Worm (Caenorhabditis elegans) whole organism, young adult: ENCODE results near the gene ZK945.4.
A peak's percentile ranks its signal among the peaks of the same experiment; 100 is the strongest.

Experiments used
- F37B4.10 ChIP-seq: fragments of 200-800 bp; sonication (Bioruptor generic); IDR thresholded peaks from 2 replicates; pipeline ENCODE4 v1.3.6; 2022; ENCODE audit warnings: missing genetic modification characterization, missing compliant biosample characterization
- F49E8.2 ChIP-seq: sonication (generic microtip); optimal IDR thresholded peaks from 3 replicates; lab custom pipeline; 2017; ENCODE audit warnings: missing genetic modification characterization, mild to moderate bottlenecking, missing compliant biosample characterization, antibody characterized with exemption, moderate library complexity; ENCODE audit not compliant: insufficient read depth
- T07F8.4 ChIP-seq: sonication (generic microtip); optimal IDR thresholded peaks from 2 replicates; lab custom pipeline; 2016; ENCODE audit warnings: mild to moderate bottlenecking, missing genetic modification characterization, moderate library complexity, missing compliant biosample characterization
- Y53G8AR.9 ChIP-seq: fragments of 200-800 bp; sonication (Bioruptor generic); conservative IDR thresholded peaks from 2 replicates; pipeline ENCODE4 v1.3.6; 2022; ENCODE audit warnings: missing genetic modification reagents, missing genetic modification characterization, missing compliant biosample characterization
- Y56A3A.18 ChIP-seq: fragments of 200-800 bp; sonication (Bioruptor generic); IDR thresholded peaks from 2 replicates; pipeline ENCODE4 v1.3.6; 2022; ENCODE audit warnings: missing genetic modification reagents, missing genetic modification characterization, missing compliant biosample characterization
- ZK185.1 ChIP-seq: sonication (generic microtip); optimal IDR thresholded peaks from 2 replicates; lab custom pipeline; 2016; ENCODE audit warnings: mild to moderate bottlenecking, missing genetic modification characterization, missing compliant biosample characterization; ENCODE audit not compliant: poor library complexity, severe bottlenecking
- attf-5 ChIP-seq: fragments of 200-800 bp; sonication (Bioruptor generic); optimal IDR thresholded peaks from 2 replicates; lab custom pipeline; 2018; ENCODE audit warnings: mild to moderate bottlenecking, missing genetic modification characterization, missing compliant biosample characterization
- bed-1 ChIP-seq: fragments of 200-800 bp; sonication (Bioruptor generic); IDR thresholded peaks from 2 replicates; pipeline ENCODE4 v1.3.6; 2022; ENCODE audit warnings: missing genetic modification reagents, missing genetic modification characterization, missing compliant biosample characterization
- ccch-3 ChIP-seq: fragments of 200-800 bp; sonication (Bioruptor generic); optimal IDR thresholded peaks from 2 replicates; lab custom pipeline; 2018; ENCODE audit warnings: mild to moderate bottlenecking, missing genetic modification characterization, missing compliant biosample characterization
- cebp-1 ChIP-seq, 2 experiments: fragments of 200-800 bp in 1 of 2; sonication (Bioruptor generic) in 1 of 2; sonication (generic microtip) in 1 of 2; IDR thresholded peaks in 1 of 2; optimal IDR thresholded peaks in 1 of 2; 2 replicates each; pipeline versions ENCODE4 v1.3.6 to Lab custom; 2017 to 2022; ENCODE audit warnings: missing compliant biosample characterization in 2 of 2, missing genetic modification characterization in 2 of 2, mild to moderate bottlenecking in 1 of 2, missing genetic modification reagents in 1 of 2, moderate library complexity in 1 of 2
- cebp-2 ChIP-seq: fragments of 200-800 bp; sonication (Bioruptor generic); IDR thresholded peaks from 2 replicates; pipeline ENCODE4 v1.3.6; 2022; ENCODE audit warnings: missing genetic modification characterization, missing compliant biosample characterization
- ceh-27 ChIP-seq: fragments of 200-800 bp; sonication (Bioruptor generic); optimal IDR thresholded peaks from 2 replicates; lab custom pipeline; 2018; ENCODE audit warnings: mild to moderate bottlenecking, missing genetic modification characterization, moderate library complexity, missing compliant biosample characterization
- chd-7 ChIP-seq: sonication (generic microtip); optimal IDR thresholded peaks from 2 replicates; lab custom pipeline; 2016; ENCODE audit warnings: mild to moderate bottlenecking, missing genetic modification characterization, moderate library complexity, missing compliant biosample characterization
- egl-44 ChIP-seq: fragments of 200-800 bp; sonication (Bioruptor generic); IDR thresholded peaks from 2 replicates; pipeline ENCODE4 v1.3.6; 2022; ENCODE audit warnings: missing genetic modification reagents, missing genetic modification characterization, missing compliant biosample characterization
- ets-4 ChIP-seq: fragments of 200-800 bp; sonication (Bioruptor generic); optimal IDR thresholded peaks from 2 replicates; lab custom pipeline; 2018; ENCODE audit warnings: mild to moderate bottlenecking, missing genetic modification characterization, missing compliant biosample characterization
- him-1 ChIP-seq: sonication (generic microtip); optimal IDR thresholded peaks from 2 replicates; lab custom pipeline; 2016; ENCODE audit warnings: missing genotype, missing genetic modification reagents, missing genetic modification characterization, missing compliant biosample characterization
- hsf-1 ChIP-seq: fragments of 200-800 bp; sonication (Bioruptor generic); IDR thresholded peaks from 2 replicates; pipeline ENCODE4 v1.3.6; 2022; ENCODE audit warnings: missing genetic modification reagents, missing genetic modification characterization, missing compliant biosample characterization
- lin-40 ChIP-seq: sonication (generic microtip); optimal IDR thresholded peaks from 2 replicates; lab custom pipeline; 2016; ENCODE audit warnings: missing genetic modification characterization, mild to moderate bottlenecking, missing compliant biosample characterization, missing genotype, missing genetic modification reagents
- lin-54 ChIP-seq: fragments of 200-800 bp; sonication (Bioruptor generic); optimal IDR thresholded peaks from 2 replicates; lab custom pipeline; 2018; ENCODE audit warnings: mild to moderate bottlenecking, missing genetic modification characterization, missing compliant biosample characterization
- madf-6 ChIP-seq: fragments of 200-800 bp; sonication (Bioruptor generic); IDR thresholded peaks from 2 replicates; pipeline ENCODE4 v1.3.6; 2022; ENCODE audit warnings: missing genetic modification reagents, missing genetic modification characterization, missing compliant biosample characterization
- madf-8 ChIP-seq: fragments of 200-800 bp; sonication (Bioruptor generic); conservative IDR thresholded peaks from 2 replicates; pipeline ENCODE4 v1.3.6; 2022; ENCODE audit warnings: missing genetic modification reagents, missing genetic modification characterization, missing compliant biosample characterization
- nhr-179 ChIP-seq: sonication (generic microtip); optimal IDR thresholded peaks from 2 replicates; lab custom pipeline; 2016; ENCODE audit warnings: mild to moderate bottlenecking, missing genetic modification characterization, missing compliant biosample characterization
- rpc-1 ChIP-seq, 2 experiments: fragments of 150-350 bp in 1 of 2; sonication (generic microtip) in 1 of 2; optimal IDR thresholded peaks; 2 replicates each; lab custom pipeline; 2014 to 2018; ENCODE audit warnings: missing biosample characterization in 1 of 2, missing genetic modification characterization in 1 of 2, missing genetic modification reagents in 1 of 2, missing genotype in 1 of 2
- sdz-38 ChIP-seq: sonication (generic microtip); optimal IDR thresholded peaks from 2 replicates; lab custom pipeline; 2016; ENCODE audit warnings: missing genotype, missing genetic modification characterization, missing compliant biosample characterization
- sea-2 ChIP-seq: fragments of 200-800 bp; sonication (Bioruptor generic); IDR thresholded peaks from 2 replicates; pipeline ENCODE4 v1.3.6; 2022; ENCODE audit warnings: missing genetic modification characterization, missing compliant biosample characterization
- snpc-4 ChIP-seq, 5 experiments: fragments of 150-350 bp in 1 of 5; sonication (generic microtip) in 4 of 5; optimal IDR thresholded peaks; 2 replicates each; lab custom pipeline; 2014 to 2018; ENCODE audit warnings: missing genetic modification characterization in 5 of 5, missing biosample characterization in 3 of 5, antibody characterized with exemption in 2 of 5, mild to moderate bottlenecking in 2 of 5, missing compliant biosample characterization in 2 of 5, missing genotype in 2 of 5, moderate library complexity in 2 of 5, missing genetic modification reagents in 1 of 5
- unc-130 ChIP-seq: sonication (generic microtip); optimal IDR thresholded peaks from 2 replicates; lab custom pipeline; 2016; ENCODE audit warnings: missing genetic modification reagents, missing genetic modification characterization, missing compliant biosample characterization
- zfh-2 ChIP-seq: fragments of 200-800 bp; sonication (Bioruptor generic); conservative IDR thresholded peaks from 2 replicates; pipeline ENCODE4 v1.3.6; 2022; ENCODE audit warnings: missing genetic modification reagents, missing genetic modification characterization, missing compliant biosample characterization
- ztf-26 ChIP-seq: sonication (generic microtip); optimal IDR thresholded peaks from 2 replicates; lab custom pipeline; 2017; ENCODE audit warnings: missing genetic modification characterization, missing compliant biosample characterization
- ztf-3 ChIP-seq: fragments of 200-800 bp; sonication (Bioruptor generic); optimal IDR thresholded peaks from 2 replicates; lab custom pipeline; 2018; ENCODE audit warnings: mild to moderate bottlenecking, missing genetic modification characterization, missing compliant biosample characterization
- ztf-6 ChIP-seq: fragments of 200-800 bp; sonication (Bioruptor generic); IDR thresholded peaks from 2 replicates; pipeline ENCODE4 v1.3.6; 2022; ENCODE audit warnings: missing genetic modification reagents, missing genetic modification characterization, missing compliant biosample characterization

The ZK945.4 gene

ce11 chrII:10105604-10106003, at the start of gene ZK945.4:
ZK945.4 (minus strand) TSS chrII:10105704.
- TF ChIP-seq ceh-27 (GFP tag; lab: Kevin White, UChicago) (no peak), him-1 (tag; lab: Kevin White, UChicago) (no peak), madf-8 (GFP tag; lab: Robert Waterston, UW) (no peak), sdz-38 (tag; lab: Kevin White, UChicago) (no peak), rpc-1 (optimal IDR thresholded peaks at IDR 0.05; lab: Kevin White, UChicago) (no peak), rpc-1 (tag; optimal IDR thresholded peaks at IDR 0.05; lab: Kevin White, UChicago) (no peak), lin-40 (tag; lab: Kevin White, UChicago) (no peak), T07F8.4 (tag; lab: Kevin White, UChicago) (no peak), sea-2 (GFP tag; lab: Robert Waterston, UW) (no peak), ztf-26 (tag; lab: Kevin White, UChicago) (no peak), ccch-3 (GFP tag; lab: Kevin White, UChicago) (no peak), ztf-6 (GFP tag; lab: Robert Waterston, UW) (no peak), lin-54 (GFP tag; lab: Kevin White, UChicago) (no peak), madf-6 (GFP tag; lab: Robert Waterston, UW) (no peak), attf-5 (GFP tag; lab: Kevin White, UChicago) (no peak), Y53G8AR.9 (no peak), hsf-1 (GFP tag; lab: Robert Waterston, UW) (no peak), unc-130 (GFP tag; lab: Kevin White, UChicago) (no peak), nhr-179 (tag; lab: Kevin White, UChicago) (no peak), F37B4.10 (GFP tag; lab: Robert Waterston, UW) (no peak), chd-7 (tag; lab: Kevin White, UChicago) (no peak)

DNA sequence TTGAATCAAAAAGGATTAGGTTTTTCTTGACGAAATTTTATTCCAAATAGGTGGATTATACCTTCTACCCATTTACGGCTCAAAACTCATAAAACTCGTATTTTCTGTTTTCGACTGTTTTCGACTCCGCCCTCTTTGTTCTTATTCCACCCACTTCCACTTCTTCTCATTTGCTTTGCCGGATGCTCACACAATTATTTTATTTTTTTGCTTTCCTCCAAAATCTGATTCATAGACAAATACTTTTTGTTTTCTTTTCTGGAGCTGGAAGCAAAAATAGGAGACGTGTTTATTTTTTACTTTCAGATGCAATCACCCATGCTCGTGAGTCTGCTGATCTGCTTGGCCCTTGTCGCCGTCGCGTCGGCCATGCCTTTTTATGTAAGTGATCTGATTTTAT, 49.6 kb upstream of the ZK945.4 start, which contains the start of gene nlp-63:
Gene nlp-63 (plus strand): TSS at position 301 of the 400 bp plus-strand sequence.
- TF ChIP-seq bed-1 (GFP tag; lab: Robert Waterston, UW) (no peak), cebp-2 (no peak), nhr-179 (tag; lab: Kevin White, UChicago) (no peak), F49E8.2 (tag; lab: Kevin White, UChicago) (no peak), attf-5 (GFP tag; lab: Kevin White, UChicago) (no peak), hsf-1 (GFP tag; lab: Robert Waterston, UW) (no peak), Y56A3A.18 (GFP tag; lab: Robert Waterston, UW) (no peak), ceh-27 (GFP tag; lab: Kevin White, UChicago) (no peak), ztf-6 (GFP tag; lab: Robert Waterston, UW) (no peak)

- TF ChIP-seq ZK185.1: no peak
- TF ChIP-seq, all 124 proteins: peak for 0
Observed at ce11 chrII:10147502-10147901, 42.0 kb upstream of the ZK945.4 start.

DNA sequence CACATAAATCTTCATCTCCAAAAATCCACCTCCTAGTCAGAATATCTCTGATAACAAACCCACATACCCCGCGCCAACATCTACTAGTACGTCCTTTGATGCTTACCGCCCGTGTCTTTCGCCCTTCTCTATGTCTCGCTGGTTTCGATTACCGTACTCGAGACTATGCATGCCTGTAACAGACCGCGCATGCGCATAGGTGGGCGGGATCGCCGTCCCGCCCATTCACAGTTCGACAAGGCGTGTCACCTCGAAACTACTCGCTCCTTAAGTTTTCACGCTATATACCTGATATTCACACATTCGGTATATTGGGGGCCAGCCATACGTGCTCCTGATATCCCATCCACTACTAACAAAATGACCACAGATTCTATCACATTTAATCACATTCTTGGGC, 41.0 kb upstream of the ZK945.4 start, which contains the start of gene pax-3:
Gene pax-3 (plus strand): TSS at position 83 of the 400 bp plus-strand sequence.
- 0 out of 2 replicates have a peak, but pooled peaks have one; percentile 31 for TF ChIP-seq zfh-2 (GFP tag; lab: Robert Waterston, UW)
- no peak for TF ChIP-seq egl-44 (GFP tag; lab: Robert Waterston, UW)
- TF ChIP-seq ets-4 (GFP tag; lab: Kevin White, UChicago): peak; percentile 23

- TF ChIP-seq cebp-1 (GFP tag; IDR thresholded peaks at IDR 0.05; lab: Robert Waterston, UW) (no peak), cebp-1 (tag; optimal IDR thresholded peaks at IDR 0.05; lab: Kevin White, UChicago) (no peak), ztf-3 (no peak), madf-6 (GFP tag; lab: Robert Waterston, UW) (no peak), cebp-2 (no peak), snpc-4 (GFP tag; optimal IDR thresholded peaks at IDR 0.05; lab: Kevin White, UChicago) (no peak), snpc-4 (tag; optimal IDR thresholded peaks at IDR 0.05; lab: Kevin White, UChicago) (no peak)
Observed at ce11 chrII:10144092-10144491, 38.6 kb upstream of the ZK945.4 start, which contains the start of gene F27E5.3. F27E5.3 (minus strand) TSS chrII:10144192.
